Worm (Caenorhabditis elegans) whole organism, L2 larva: ENCODE measurements around the gene phf-10.
A peak's percentile ranks its signal among the peaks of the same experiment; 100 is the strongest.

Experiments used
- C34F6.9 ChIP-seq: fragments of 150-350 bp; optimal IDR thresholded peaks from 2 replicates; lab custom pipeline; 2014; ENCODE audit warnings: missing biosample characterization, missing genetic modification characterization
- F13H6.1 ChIP-seq: sonication (generic microtip); optimal IDR thresholded peaks from 2 replicates; lab custom pipeline; 2016; ENCODE audit warnings: missing genetic modification characterization, missing compliant biosample characterization
- R02D3.7 ChIP-seq: fragments of 150-350 bp; optimal IDR thresholded peaks from 2 replicates; lab custom pipeline; 2014; ENCODE audit warnings: missing biosample characterization, missing genetic modification characterization
- Y55F3AM.14 ChIP-seq: fragments of 200-800 bp; sonication (Bioruptor generic); optimal IDR thresholded peaks from 2 replicates; lab custom pipeline; 2018; ENCODE audit warnings: mild to moderate bottlenecking, missing genetic modification characterization, missing compliant biosample characterization
- ZK546.5 ChIP-seq: sonication (generic microtip); optimal IDR thresholded peaks from 2 replicates; lab custom pipeline; 2017; ENCODE audit warnings: missing biosample characterization, missing genetic modification characterization
- alr-1 ChIP-seq: fragments of 150-350 bp; optimal IDR thresholded peaks from 2 replicates; lab custom pipeline; 2014; ENCODE audit warnings: missing biosample characterization, missing genetic modification characterization
- aly-2 ChIP-seq: fragments of 150-350 bp; optimal IDR thresholded peaks from 2 replicates; lab custom pipeline; 2014; ENCODE audit warnings: missing biosample characterization, missing genetic modification characterization
- ama-1 ChIP-seq: fragments of 150-350 bp; optimal IDR thresholded peaks from 2 replicates; lab custom pipeline; 2018; ENCODE audit warnings: inconsistent platforms
- blmp-1 ChIP-seq: sonication (generic microtip); optimal IDR thresholded peaks from 2 replicates; lab custom pipeline; 2017; ENCODE audit warnings: missing genetic modification characterization, mild to moderate bottlenecking, missing compliant biosample characterization, antibody characterized with exemption, moderate library complexity; ENCODE audit not compliant: insufficient read depth
- ceh-16 ChIP-seq: fragments of 150-350 bp; optimal IDR thresholded peaks from 2 replicates; lab custom pipeline; 2014; ENCODE audit warnings: missing biosample characterization, missing genetic modification characterization
- ceh-82 ChIP-seq: fragments of 150-350 bp; optimal IDR thresholded peaks from 2 replicates; lab custom pipeline; 2014; ENCODE audit warnings: missing biosample characterization, missing genetic modification characterization
- egl-27 ChIP-seq: sonication (generic microtip); optimal IDR thresholded peaks from 3 replicates; lab custom pipeline; 2017; ENCODE audit warnings: missing biosample characterization, missing genetic modification reagents, missing genetic modification characterization
- elt-1 ChIP-seq: fragments of 150-350 bp; optimal IDR thresholded peaks from 2 replicates; lab custom pipeline; 2014; ENCODE audit warnings: missing biosample characterization, missing genetic modification characterization
- gmeb-1 ChIP-seq: fragments of 150-350 bp; optimal IDR thresholded peaks from 2 replicates; lab custom pipeline; 2014; ENCODE audit warnings: missing biosample characterization, missing genetic modification characterization
- lin-13 ChIP-seq: fragments of 150-350 bp; optimal IDR thresholded peaks from 2 replicates; lab custom pipeline; 2014; ENCODE audit warnings: missing biosample characterization, missing genetic modification reagents, missing genetic modification characterization
- lsy-2 ChIP-seq, 2 experiments: fragments of 150-350 bp in 1 of 2; sonication (generic microtip) in 1 of 2; optimal IDR thresholded peaks; 2 replicates each; lab custom pipeline; 2014 to 2017; ENCODE audit warnings: missing biosample characterization in 2 of 2, missing genetic modification characterization in 2 of 2
- mab-5 ChIP-seq: fragments of 150-350 bp; optimal IDR thresholded peaks from 2 replicates; lab custom pipeline; 2014; ENCODE audit warnings: missing biosample characterization, missing genetic modification characterization
- mdl-1 ChIP-seq, 2 experiments: fragments of 150-350 bp in 1 of 2; sonication (generic microtip) in 1 of 2; optimal IDR thresholded peaks; 2 replicates each; lab custom pipeline; 2017; ENCODE audit warnings: missing biosample characterization in 2 of 2, missing genetic modification characterization in 2 of 2
- nhr-10 ChIP-seq: sonication (generic microtip); optimal IDR thresholded peaks from 2 replicates; lab custom pipeline; 2017; ENCODE audit warnings: missing biosample characterization, missing genetic modification characterization
- nhr-129 ChIP-seq: fragments of 150-350 bp; optimal IDR thresholded peaks from 2 replicates; lab custom pipeline; 2014; ENCODE audit warnings: missing biosample characterization, missing genetic modification characterization
- nhr-21 ChIP-seq: fragments of 150-350 bp; optimal IDR thresholded peaks from 2 replicates; lab custom pipeline; 2014; ENCODE audit warnings: missing biosample characterization, missing genetic modification characterization
- nhr-23 ChIP-seq: fragments of 150-350 bp; optimal IDR thresholded peaks from 2 replicates; lab custom pipeline; 2014; ENCODE audit warnings: missing biosample characterization, missing genetic modification reagents, missing genetic modification characterization
- nhr-6 ChIP-seq: fragments of 150-350 bp; optimal IDR thresholded peaks from 2 replicates; lab custom pipeline; 2014; ENCODE audit warnings: missing biosample characterization, missing genetic modification characterization
- peb-1 ChIP-seq: fragments of 150-350 bp; optimal IDR thresholded peaks from 2 replicates; lab custom pipeline; 2014; ENCODE audit warnings: missing biosample characterization, missing genetic modification characterization
- skn-1 ChIP-seq: sonication (generic microtip); optimal IDR thresholded peaks from 2 replicates; lab custom pipeline; 2017; ENCODE audit warnings: missing biosample characterization, missing genetic modification characterization
- sma-3 ChIP-seq: sonication (generic microtip); optimal IDR thresholded peaks from 2 replicates; lab custom pipeline; 2016; ENCODE audit warnings: missing genetic modification reagents, missing genetic modification characterization, missing compliant biosample characterization
- sma-9 ChIP-seq, 2 experiments: fragments of 150-350 bp in 1 of 2; sonication (generic microtip) in 1 of 2; optimal IDR thresholded peaks; 2 replicates each; lab custom pipeline; 2014 to 2016; ENCODE audit warnings: missing genetic modification characterization in 2 of 2, mild to moderate bottlenecking in 1 of 2, missing biosample characterization in 1 of 2, missing compliant biosample characterization in 1 of 2, missing genetic modification reagents in 1 of 2, moderate library complexity in 1 of 2
- snpc-4 ChIP-seq: fragments of 150-350 bp; optimal IDR thresholded peaks from 2 replicates; lab custom pipeline; 2014; ENCODE audit warnings: missing biosample characterization, missing genetic modification characterization
- unc-39 ChIP-seq: fragments of 150-350 bp; optimal IDR thresholded peaks from 2 replicates; lab custom pipeline; 2014; ENCODE audit warnings: missing biosample characterization, missing genetic modification characterization
- unc-62 ChIP-seq: fragments of 150-350 bp; optimal IDR thresholded peaks from 2 replicates; lab custom pipeline; 2014; ENCODE audit warnings: missing biosample characterization, missing genetic modification reagents, missing genetic modification characterization
- zag-1 ChIP-seq: fragments of 150-350 bp; optimal IDR thresholded peaks from 2 replicates; lab custom pipeline; 2014; ENCODE audit warnings: missing biosample characterization, missing genetic modification characterization
- ztf-1 ChIP-seq: fragments of 200-800 bp; sonication (Bioruptor generic); conservative IDR thresholded peaks from 2 replicates; pipeline ENCODE4 v1.3.6; 2022; ENCODE audit warnings: missing genetic modification characterization, missing compliant biosample characterization
- ztf-11 ChIP-seq: sonication (generic microtip); optimal IDR thresholded peaks from 2 replicates; lab custom pipeline; 2017; ENCODE audit warnings: missing biosample characterization, missing genetic modification characterization
- ztf-4 ChIP-seq: fragments of 150-350 bp; optimal IDR thresholded peaks from 2 replicates; lab custom pipeline; 2014; ENCODE audit warnings: missing biosample characterization, missing genetic modification characterization

Gene phf-10

ce11 chrV:281111-281510 is 30.3 kb downstream of the phf-10 start:
- TF ChIP-seq ztf-11 (tag; lab: Kevin White, UChicago) (no peak), C34F6.9 (peak; percentile 44), unc-62 (GFP tag; lab: Kevin White, UChicago) (no peak), unc-39 (no peak), mdl-1 (tag; optimal IDR thresholded peaks at IDR 0.05; lab: Kevin White, UChicago) (no peak), sma-9 (GFP tag; optimal IDR thresholded peaks at IDR 0.05; lab: Kevin White, UChicago) (peak; percentile 37), sma-9 (tag; optimal IDR thresholded peaks at IDR 0.05; lab: Kevin White, UChicago) (no peak), F13H6.1 (peak; percentile 67), nhr-129 (tag; lab: Kevin White, UChicago) (peak; percentile 53), skn-1 (tag; lab: Kevin White, UChicago) (no peak), lsy-2 (tag; optimal IDR thresholded peaks at IDR 0.05; lab: Kevin White, UChicago) (peak in 1 of 2 experiments; percentile 27), ZK546.5 (no peak), ceh-82 (tag; lab: Kevin White, UChicago) (no peak)

- no peak for TF ChIP-seq ceh-16
- no peak for TF ChIP-seq ztf-4 (tag; lab: Kevin White, UChicago)
- no peak for TF ChIP-seq ZK546.5
- TF ChIP-seq ztf-1 (GFP tag; lab: Robert Waterston, UW) = no peak
- TF ChIP-seq sma-3 = no peak
- no peak for TF ChIP-seq R02D3.7
- TF ChIP-seq nhr-129 (tag; lab: Kevin White, UChicago) = no peak
Observed at ce11 chrV:272837-273236, 38.5 kb downstream of the phf-10 start, which contains the start of gene nlp-70. Gene nlp-70 (minus strand): TSS chrV:272937.

- no peak for TF ChIP-seq Y55F3AM.14 (GFP tag; lab: Kevin White, UChicago)
- TF ChIP-seq nhr-6 (tag; lab: Kevin White, UChicago) = no peak
- TF ChIP-seq nhr-23 (tag; lab: Kevin White, UChicago) = no peak
- TF ChIP-seq mab-5 (tag; lab: Kevin White, UChicago) = no peak
- TF ChIP-seq ama-1 (lab: Kevin White, UChicago) = no peak
- no peak for TF ChIP-seq elt-1 (tag; lab: Kevin White, UChicago)
- no peak for TF ChIP-seq snpc-4 (tag; lab: Kevin White, UChicago)
- TF ChIP-seq F13H6.1 = no peak
- no peak for TF ChIP-seq ztf-1 (GFP tag; lab: Robert Waterston, UW)
- no peak for TF ChIP-seq skn-1 (tag; lab: Kevin White, UChicago)
- TF ChIP-seq sma-3 = no peak
- TF ChIP-seq aly-2 (tag; lab: Kevin White, UChicago) = no peak
- TF ChIP-seq blmp-1 (tag; lab: Kevin White, UChicago) = no peak
- TF ChIP-seq zag-1 = no peak
- TF ChIP-seq, all 48 proteins: peak for 0
Observed at ce11 chrV:268007-268406, 43.4 kb downstream of the phf-10 start, which contains the start of gene lgc-26. Gene lgc-26 (plus strand): TSS chrV:268307.

ce11 chrV:265062-265963 is 46.1 kb downstream of the phf-10 start:
- TF ChIP-seq R02D3.7 (peak; percentile 51), mdl-1 (tag; optimal IDR thresholded peaks at IDR 0.05; lab: Kevin White, UChicago) (peak in 1 of 2 experiments; percentile 52)

ce11 chrV:260334-260733 is 51.0 kb downstream of the phf-10 start:
- no peak for TF ChIP-seq elt-1 (tag; lab: Kevin White, UChicago)
- TF ChIP-seq gmeb-1 (tag; lab: Kevin White, UChicago) = peak; percentile 36
- TF ChIP-seq, all 48 proteins: peak for 1

ce11 chrV:258730-259129 is 52.6 kb downstream of the phf-10 start, which contains the start of gene nhr-204:
Gene nhr-204 (minus strand): TSS chrV:258830.
- no peak for TF ChIP-seq Y55F3AM.14 (GFP tag; lab: Kevin White, UChicago)
- TF ChIP-seq ztf-4 (tag; lab: Kevin White, UChicago) = no peak
- no peak for TF ChIP-seq nhr-10 (tag; lab: Kevin White, UChicago)
- TF ChIP-seq ama-1 (lab: Kevin White, UChicago) = no peak
- TF ChIP-seq egl-27 (tag; lab: Kevin White, UChicago) = no peak
- no peak for TF ChIP-seq nhr-129 (tag; lab: Kevin White, UChicago)
- TF ChIP-seq alr-1 (tag; lab: Kevin White, UChicago) = no peak
- TF ChIP-seq nhr-21 = no peak
- TF ChIP-seq ceh-82 (tag; lab: Kevin White, UChicago) = no peak
- no peak for TF ChIP-seq lsy-2 (tag; optimal IDR thresholded peaks at IDR 0.05; lab: Kevin White, UChicago)
- no peak for TF ChIP-seq sma-9 (GFP tag; optimal IDR thresholded peaks at IDR 0.05; lab: Kevin White, UChicago)
- TF ChIP-seq sma-9 (tag; optimal IDR thresholded peaks at IDR 0.05; lab: Kevin White, UChicago) = no peak
- TF ChIP-seq skn-1 (tag; lab: Kevin White, UChicago) = no peak
- no peak for TF ChIP-seq peb-1
- no peak for TF ChIP-seq lin-13 (GFP tag; lab: Kevin White, UChicago)
- no peak for TF ChIP-seq R02D3.7
- TF ChIP-seq, all 48 proteins: peak for 0
